Worm (Caenorhabditis elegans) whole organism, L3 larva: ENCODE results near the gene E02H1.6.

ENCODE experiments used
- ceh-16 ChIP-seq: sonication (generic microtip); optimal IDR thresholded peaks from 2 replicates; lab custom pipeline; 2017; ENCODE audit warnings: missing biosample characterization, missing genetic modification characterization
- ceh-82 ChIP-seq: fragments of 150-350 bp; optimal IDR thresholded peaks from 2 replicates; lab custom pipeline; 2014; ENCODE audit warnings: missing biosample characterization, missing genetic modification characterization
- lin-39 ChIP-seq: fragments of 150-350 bp; optimal IDR thresholded peaks from 2 replicates; lab custom pipeline; 2018; ENCODE audit warnings: missing biosample characterization, missing genetic modification reagents, missing genetic modification characterization
- mdl-1 ChIP-seq: fragments of 150-350 bp; optimal IDR thresholded peaks from 2 replicates; lab custom pipeline; 2014; ENCODE audit warnings: missing biosample characterization, missing genetic modification characterization
- nhr-77 ChIP-seq: fragments of 150-350 bp; optimal IDR thresholded peaks from 2 replicates; lab custom pipeline; 2014; ENCODE audit warnings: missing biosample characterization, missing genetic modification characterization
- pqm-1 ChIP-seq: fragments of 150-350 bp; optimal IDR thresholded peaks from 2 replicates; lab custom pipeline; 2017; ENCODE audit warnings: missing biosample characterization, missing genetic modification characterization, inconsistent platforms
- unc-39 ChIP-seq: sonication (generic microtip); optimal IDR thresholded peaks from 4 replicates; lab custom pipeline; 2017; ENCODE audit warnings: missing biosample characterization, missing genetic modification characterization

DNA sequence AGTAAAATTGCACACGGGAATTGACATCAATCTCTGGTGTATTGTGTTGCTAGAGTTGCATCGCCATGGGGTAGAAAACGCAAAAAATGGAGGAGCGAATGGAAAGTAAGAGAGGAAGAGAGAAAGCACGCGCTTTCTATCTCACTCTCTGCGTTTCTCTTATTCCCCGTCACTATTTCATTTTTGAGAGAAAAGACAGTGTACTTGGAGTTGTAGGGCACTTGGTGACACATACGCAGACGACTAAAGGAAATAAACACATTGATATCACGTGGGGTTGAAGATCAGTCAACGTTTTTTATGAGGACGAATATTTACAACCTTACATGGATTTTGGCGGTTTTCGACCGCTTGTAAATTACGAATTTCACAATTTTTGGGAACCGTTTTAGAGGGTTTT, 6.9 kb downstream of the E02H1.6 start:
- TF ChIP-seq ceh-16 (tag; lab: Kevin White, UChicago) (no peak), ceh-82 (no peak), unc-39 (no peak), lin-39 (peak; percentile 86), mdl-1 (tag; lab: Kevin White, UChicago) (peak; percentile 100), pqm-1 (tag; lab: Kevin White, UChicago) (peak; percentile 98), nhr-77 (no peak)
